Fruit fly (Drosophila melanogaster) whole organism: ENCODE results near the gene fd3F.

Source experiments
- Dll ChIP-seq: fragments of >200 bp; optimal IDR thresholded peaks from 2 replicates; lab custom pipeline; 2017
- pan ChIP-seq: fragments of >200 bp; optimal IDR thresholded peaks from 2 replicates; lab custom pipeline; 2017
- psq ChIP-seq: fragments of >200 bp; optimal IDR thresholded peaks from 2 replicates; lab custom pipeline; 2017

dm6 chrX:3845340-3846161 lies 43.4 kb downstream of the fd3F start:
- TF ChIP-seq Dll (lab: Kevin White, UChicago) = no peak
- no peak for TF ChIP-seq psq (lab: Kevin White, UChicago)
- TF ChIP-seq pan (lab: Kevin White, UChicago) = no peak
